Comparison of ENCODE assay signal across 5 worm cellular contexts in genomic region chrIII:3174985-3175384, ce11.
TF ChIP-seq lines count a peak whose summit lies in the region.

TSS of gene R148.3 (plus strand) at chrIII:3175331.

TF ChIP-seq in whole organism, L1 larva, 84 proteins besides CTCF, POLR2A, EP300 and RAD21 (continues in another document):
- TF ChIP-seq mef-2 (tag; optimal IDR thresholded peaks at IDR 0.05; lab: Kevin White, UChicago) (no peak), xbp-1 (tag; optimal IDR thresholded peaks at IDR 0.05; lab: Kevin White, UChicago) (peak; percentile 90), C04F5.9 (tag; optimal IDR thresholded peaks at IDR 0.05; lab: Kevin White, UChicago) (no peak), isw-1 (GFP tag; IDR thresholded peaks at IDR 0.05; lab: Robert Waterston, UW) (no peak), sup-37 (GFP tag; optimal IDR thresholded peaks at IDR 0.05; lab: Kevin White, UChicago) (no peak), unc-62 (GFP tag; optimal IDR thresholded peaks at IDR 0.05; lab: Kevin White, UChicago) (no peak), ama-1 (optimal IDR thresholded peaks at IDR 0.05; lab: Kevin White, UChicago) (no peak), zag-1 (tag; optimal IDR thresholded peaks at IDR 0.05; lab: Kevin White, UChicago) (no peak), egl-13 (tag; optimal IDR thresholded peaks at IDR 0.05; lab: Kevin White, UChicago) (no peak), efl-3 (GFP tag; optimal IDR thresholded peaks at IDR 0.05; lab: Kevin White, UChicago) (no peak), hlh-17 (GFP tag; optimal IDR thresholded peaks at IDR 0.05; lab: Kevin White, UChicago; ENCODE audit: borderline replicate concordance) (no peak), nhr-84 (tag; optimal IDR thresholded peaks at IDR 0.05; lab: Kevin White, UChicago) (no peak), nhr-85 (tag; lab: Kevin White, UChicago) (peak; percentile 80), tbx-2 (tag; optimal IDR thresholded peaks at IDR 0.05; lab: Kevin White, UChicago) (peak; percentile 48), efl-1 (optimal IDR thresholded peaks at IDR 0.05; lab: Kevin White, UChicago) (peak; percentile 36 to 50), efl-1 (GFP tag; optimal IDR thresholded peaks at IDR 0.05 in 1 of 2; lab: Kevin White, UChicago) (peak; percentile 41 to 94), snpc-4 (tag; optimal IDR thresholded peaks at IDR 0.05; lab: Kevin White, UChicago) (peak; percentile 10), ceh-88 (GFP tag; IDR thresholded peaks at IDR 0.05; lab: Robert Waterston, UW) (no peak), fos-1 (tag; optimal IDR thresholded peaks at IDR 0.05; lab: Kevin White, UChicago) (no peak)

TF ChIP-seq in whole organism, L3 larva, 47 proteins besides CTCF, POLR2A, EP300 and RAD21 (continues in another document):
- no peak for TF ChIP-seq mml-1 (tag; optimal IDR thresholded peaks at IDR 0.05; lab: Kevin White, UChicago)
- TF ChIP-seq pha-4 (tag; optimal IDR thresholded peaks at IDR 0.05; lab: Kevin White, UChicago), result peak; percentile 52
- TF ChIP-seq eor-1 (tag; optimal IDR thresholded peaks at IDR 0.05; lab: Kevin White, UChicago), result no peak
- TF ChIP-seq nhr-77 (tag; optimal IDR thresholded peaks at IDR 0.05; lab: Kevin White, UChicago), result no peak
- TF ChIP-seq ceh-28 (tag; optimal IDR thresholded peaks at IDR 0.05; lab: Kevin White, UChicago), result peak; percentile 38
- no peak for TF ChIP-seq aly-2 (tag; optimal IDR thresholded peaks at IDR 0.05; lab: Kevin White, UChicago)
- no peak for TF ChIP-seq fkh-10 (GFP tag; optimal IDR thresholded peaks at IDR 0.05; lab: Kevin White, UChicago)
- peak; percentile 32 for TF ChIP-seq nhr-43 (tag; optimal IDR thresholded peaks at IDR 0.05; lab: Kevin White, UChicago; ENCODE audit: poor library complexity, severe bottlenecking)
- peak; percentile 29 for TF ChIP-seq R02D3.7 (tag; optimal IDR thresholded peaks at IDR 0.05; lab: Kevin White, UChicago)
- TF ChIP-seq ZK546.5 (tag; optimal IDR thresholded peaks at IDR 0.05; lab: Kevin White, UChicago), result no peak
- no peak for TF ChIP-seq nhr-23 (tag; optimal IDR thresholded peaks at IDR 0.05; lab: Kevin White, UChicago)
- TF ChIP-seq lin-39 (tag; optimal IDR thresholded peaks at IDR 0.05; lab: Kevin White, UChicago), result peak; percentile 30
- TF ChIP-seq elt-2 (tag; optimal IDR thresholded peaks at IDR 0.05; lab: Kevin White, UChicago), result peak; percentile 8
- TF ChIP-seq hmg-11 (tag; optimal IDR thresholded peaks at IDR 0.05; lab: Kevin White, UChicago), result peak; percentile 81
- no peak for TF ChIP-seq nhr-25 (tag; optimal IDR thresholded peaks at IDR 0.05; lab: Kevin White, UChicago)
- no peak for TF ChIP-seq nhr-67 (tag; optimal IDR thresholded peaks at IDR 0.05; lab: Kevin White, UChicago)
- TF ChIP-seq nfya-1 (tag; optimal IDR thresholded peaks at IDR 0.05; lab: Kevin White, UChicago; ENCODE audit: insufficient read depth), result peak; percentile 58
- peak; percentile 54 for TF ChIP-seq mdl-1 (tag; optimal IDR thresholded peaks at IDR 0.05; lab: Kevin White, UChicago)
- peak; percentile 10 for TF ChIP-seq lin-15B (tag; optimal IDR thresholded peaks at IDR 0.05; lab: Kevin White, UChicago)

TF ChIP-seq in whole organism, early embryonic, 17 proteins besides CTCF, POLR2A, EP300 and RAD21:
- TF ChIP-seq aly-1 (tag; optimal IDR thresholded peaks at IDR 0.05; lab: Kevin White, UChicago) (peak; percentile 68), tbx-37 (GFP tag; conservative IDR thresholded peaks at IDR 0.05; lab: Robert Waterston, UW) (peak; percentile 76), flt-1 (GFP tag; IDR thresholded peaks at IDR 0.05; lab: Robert Waterston, UW) (peak; percentile 69; the same call in 1 of the 2 replicates), tra-4 (tag; optimal IDR thresholded peaks at IDR 0.05; lab: Kevin White, UChicago) (peak; percentile 73), ceh-36 (tag; optimal IDR thresholded peaks at IDR 0.05; lab: Kevin White, UChicago) (peak; percentile 94), ama-1 (optimal IDR thresholded peaks at IDR 0.05; lab: Kevin White, UChicago) (no peak), hmg-4 (GFP tag; optimal IDR thresholded peaks at IDR 0.05; lab: Kevin White, UChicago) (peak; percentile 44), pes-1 (GFP tag; IDR thresholded peaks at IDR 0.05; lab: Robert Waterston, UW) (peak; percentile 82), hnd-1 (tag; optimal IDR thresholded peaks at IDR 0.05; lab: Kevin White, UChicago) (peak; percentile 64), hmbx-1 (tag; optimal IDR thresholded peaks at IDR 0.05; lab: Kevin White, UChicago) (peak; percentile 32), B0310.2 (tag; optimal IDR thresholded peaks at IDR 0.05; lab: Kevin White, UChicago) (peak; percentile 58), F13C5.2 (tag; optimal IDR thresholded peaks at IDR 0.05; lab: Kevin White, UChicago) (peak; percentile 86), tbx-11 (GFP tag; IDR thresholded peaks at IDR 0.05; lab: Robert Waterston, UW) (peak; percentile 73), scrt-1 (GFP tag; IDR thresholded peaks at IDR 0.05; lab: Robert Waterston, UW) (peak; percentile 82), ets-7 (tag; optimal IDR thresholded peaks at IDR 0.05; lab: Kevin White, UChicago) (peak; percentile 56), sea-1 (GFP tag; conservative IDR thresholded peaks at IDR 0.05; lab: Robert Waterston, UW) (peak; percentile 80; the same call in 1 of the 2 replicates), ceh-13 (GFP tag; optimal IDR thresholded peaks at IDR 0.05; lab: Kevin White, UChicago) (peak; percentile 63)

TF ChIP-seq in whole organism, midembryonic, 9 proteins besides CTCF, POLR2A, EP300 and RAD21:
- TF ChIP-seq ztf-23 (GFP tag; IDR thresholded peaks at IDR 0.05; lab: Robert Waterston, UW) (peak; percentile 92), tab-1 (GFP tag; IDR thresholded peaks at IDR 0.05; lab: Robert Waterston, UW) (peak; percentile 85), klf-2 (GFP tag; conservative IDR thresholded peaks at IDR 0.05; lab: Robert Waterston, UW) (peak; percentile 80), ref-1 (GFP tag; conservative IDR thresholded peaks at IDR 0.05; lab: Robert Waterston, UW) (peak; percentile 64; the same call in 1 of the 2 replicates), flt-1 (GFP tag; IDR thresholded peaks at IDR 0.05; lab: Robert Waterston, UW) (peak; percentile 86), ztf-29 (GFP tag; IDR thresholded peaks at IDR 0.05; lab: Robert Waterston, UW) (peak; percentile 78), med-1 (GFP tag; optimal IDR thresholded peaks at IDR 0.05; lab: Kevin White, UChicago; ENCODE audit: insufficient read depth) (peak; percentile 93), cog-1 (tag; optimal IDR thresholded peaks at IDR 0.05; lab: Kevin White, UChicago) (peak; percentile 49), T22C8.4 (GFP tag; IDR thresholded peaks at IDR 0.05; lab: Robert Waterston, UW) (peak; percentile 8; the same call in 1 of the 2 replicates)

TF ChIP-seq in whole organism, young adult, 124 proteins besides CTCF, POLR2A, EP300 and RAD21 (continues in another document):
- TF ChIP-seq akir-1 (GFP tag; optimal IDR thresholded peaks at IDR 0.05; lab: Kevin White, UChicago), result no peak
- no peak for TF ChIP-seq K12H6.12 (tag; optimal IDR thresholded peaks at IDR 0.05; lab: Kevin White, UChicago)
- 0 out of 2 replicates have a peak, but pooled peaks have one; percentile 30 for TF ChIP-seq B0019.2 (GFP tag; conservative IDR thresholded peaks at IDR 0.05; lab: Robert Waterston, UW)
- no peak for TF ChIP-seq ztf-22 (GFP tag; optimal IDR thresholded peaks at IDR 0.05; lab: Kevin White, UChicago)
- no peak for TF ChIP-seq F39B2.1 (GFP tag; IDR thresholded peaks at IDR 0.05; lab: Robert Waterston, UW)
- TF ChIP-seq ztf-26 (tag; optimal IDR thresholded peaks at IDR 0.05; lab: Kevin White, UChicago), result no peak
- peak; percentile 41 for TF ChIP-seq F49E8.2 (tag; optimal IDR thresholded peaks at IDR 0.05; lab: Kevin White, UChicago; ENCODE audit: insufficient read depth)
- TF ChIP-seq Y95B8A.8 (GFP tag; IDR thresholded peaks at IDR 0.05; lab: Robert Waterston, UW), result no peak
- no peak for TF ChIP-seq fkh-3 (tag; optimal IDR thresholded peaks at IDR 0.05; lab: Kevin White, UChicago)
- TF ChIP-seq snpc-3.4 (tag; optimal IDR thresholded peaks at IDR 0.05; lab: Kevin White, UChicago), result peak; percentile 48
- no peak for TF ChIP-seq Y79H2A.3 (GFP tag; conservative IDR thresholded peaks at IDR 0.05; lab: Robert Waterston, UW)
- TF ChIP-seq B0336.3 (GFP tag; IDR thresholded peaks at IDR 0.05; lab: Robert Waterston, UW), result no peak
- no peak for TF ChIP-seq egl-44 (GFP tag; IDR thresholded peaks at IDR 0.05; lab: Robert Waterston, UW)
- TF ChIP-seq attf-5 (GFP tag; optimal IDR thresholded peaks at IDR 0.05; lab: Kevin White, UChicago), result no peak
- TF ChIP-seq lin-40 (tag; optimal IDR thresholded peaks at IDR 0.05; lab: Kevin White, UChicago), result peak; percentile 18
- TF ChIP-seq bed-1 (GFP tag; IDR thresholded peaks at IDR 0.05; lab: Robert Waterston, UW), result no peak
- TF ChIP-seq madf-6 (GFP tag; IDR thresholded peaks at IDR 0.05; lab: Robert Waterston, UW), result peak; percentile 65
- no peak for TF ChIP-seq hlh-26 (GFP tag; conservative IDR thresholded peaks at IDR 0.05; lab: Robert Waterston, UW)
- TF ChIP-seq ama-1 (optimal IDR thresholded peaks at IDR 0.05; lab: Kevin White, UChicago), result no peak
- no peak for TF ChIP-seq ama-1 (GFP tag; optimal IDR thresholded peaks at IDR 0.05; lab: Kevin White, UChicago)
- TF ChIP-seq lsy-27 (tag; optimal IDR thresholded peaks at IDR 0.05; lab: Kevin White, UChicago; ENCODE audit: borderline replicate concordance, insufficient read depth), result no peak
- TF ChIP-seq Y53F4B.3 (GFP tag; IDR thresholded peaks at IDR 0.05; lab: Robert Waterston, UW), result no peak
- TF ChIP-seq sdz-38 (tag; optimal IDR thresholded peaks at IDR 0.05; lab: Kevin White, UChicago), result no peak
- TF ChIP-seq rpc-1 (optimal IDR thresholded peaks at IDR 0.05; lab: Kevin White, UChicago), result peak; percentile 27
- no peak for TF ChIP-seq rpc-1 (tag; optimal IDR thresholded peaks at IDR 0.05; lab: Kevin White, UChicago)
- TF ChIP-seq K11D2.4 (GFP tag; IDR thresholded peaks at IDR 0.05; lab: Robert Waterston, UW), result 0 out of 2 replicates have a peak, but pooled peaks have one; percentile 16
- no peak for TF ChIP-seq nfya-1 (tag; optimal IDR thresholded peaks at IDR 0.05; lab: Kevin White, UChicago; ENCODE audit: borderline replicate concordance, insufficient read depth)
- peak; percentile 31; the same call in 1 of the 2 replicates for TF ChIP-seq hmg-1.2 (GFP tag; IDR thresholded peaks at IDR 0.05; lab: Robert Waterston, UW)
- TF ChIP-seq ceh-100 (GFP tag; IDR thresholded peaks at IDR 0.05; lab: Robert Waterston, UW), result no peak
- TF ChIP-seq egrh-3 (GFP tag; IDR thresholded peaks at IDR 0.05; lab: Robert Waterston, UW), result no peak
- TF ChIP-seq F23B12.7 (tag; optimal IDR thresholded peaks at IDR 0.05; lab: Kevin White, UChicago; ENCODE audit: insufficient read depth), result no peak
- no peak for TF ChIP-seq ceh-91 (GFP tag; IDR thresholded peaks at IDR 0.05; lab: Robert Waterston, UW)
- no peak for TF ChIP-seq ztf-3 (GFP tag; optimal IDR thresholded peaks at IDR 0.05; lab: Kevin White, UChicago)
- TF ChIP-seq repo-1 (tag; optimal IDR thresholded peaks at IDR 0.05; lab: Kevin White, UChicago), result no peak
- TF ChIP-seq somi-1 (GFP tag; optimal IDR thresholded peaks at IDR 0.05; lab: Kevin White, UChicago), result no peak
- no peak for TF ChIP-seq nhr-179 (tag; optimal IDR thresholded peaks at IDR 0.05; lab: Kevin White, UChicago)

Comparison
In these comparisons a context has a peak if more than half of its experiments do, and no peak if none do; other contexts are left out.
1. Of the 8 proteins assayed by ChIP-seq in both whole organism, young adult and whole organism, L1 larva: peak only in whole organism, young adult: none; only in whole organism, L1 larva: dpl-1, efl-1 and nhr-90; in both: unc-130; in neither: 2; mixed calls (peak in some experiments, not most) for 2.